Worm (Caenorhabditis elegans): Measurements from ENCODE around the gene C53A5.16.

DNA sequence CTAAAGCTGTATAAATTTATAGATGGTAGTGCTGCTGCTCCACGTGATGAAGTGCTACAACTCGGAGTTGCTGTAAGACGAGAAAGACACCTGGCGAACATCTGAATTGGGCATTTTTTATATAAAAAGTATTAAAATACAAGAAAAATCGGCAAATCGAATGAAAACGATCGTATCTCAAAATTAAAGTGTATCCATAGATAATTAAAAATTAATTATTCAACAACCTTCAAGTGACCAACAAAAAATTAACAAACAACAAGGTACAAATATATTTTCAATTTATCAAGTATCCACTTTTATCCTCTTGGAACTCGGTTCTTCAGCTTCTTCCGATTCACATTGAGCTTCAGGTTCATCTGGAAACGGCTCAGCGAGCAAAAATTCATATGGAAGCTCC is 3.1 kb downstream of the C53A5.16 start, which contains the start of gene R02D5.8:
- no peak for TF ChIP-seq elt-2 (tag; optimal IDR thresholded peaks at IDR 0.05)
- no peak for TF ChIP-seq skn-1 (tag; optimal IDR thresholded peaks at IDR 0.05)

Measured in whole organism, L3 larva.